Worm (Caenorhabditis elegans) whole organism, early embryonic: ENCODE data around the gene C56C10.7.

Source experiments
- B0310.2 ChIP-seq: sonication (generic microtip); optimal IDR thresholded peaks from 2 replicates; lab custom pipeline; 2016; ENCODE audit warnings: mild to moderate bottlenecking, missing genetic modification characterization, missing compliant biosample characterization
- F13C5.2 ChIP-seq: sonication (generic microtip); optimal IDR thresholded peaks from 2 replicates; lab custom pipeline; 2017; ENCODE audit warnings: mild to moderate bottlenecking, missing genetic modification characterization, inconsistent platforms, missing compliant biosample characterization
- hmbx-1 ChIP-seq: sonication (generic microtip); optimal IDR thresholded peaks from 2 replicates; lab custom pipeline; 2016; ENCODE audit warnings: mild to moderate bottlenecking, missing genetic modification characterization, missing compliant biosample characterization
- pes-1 ChIP-seq: fragments of 200-800 bp; sonication (Bioruptor generic); IDR thresholded peaks from 2 replicates; pipeline ENCODE4 v1.3.6; 2022; ENCODE audit warnings: missing genetic modification reagents, missing genetic modification characterization, missing compliant biosample characterization
- tbx-11 ChIP-seq: fragments of 200-800 bp; sonication (Bioruptor generic); IDR thresholded peaks from 2 replicates; pipeline ENCODE4 v1.3.6; 2022; ENCODE audit warnings: missing genetic modification characterization, missing compliant biosample characterization
- tbx-37 ChIP-seq: fragments of 200-800 bp; sonication (Bioruptor generic); conservative IDR thresholded peaks from 2 replicates; pipeline ENCODE4 v1.3.6; 2022; ENCODE audit warnings: missing genetic modification reagents, missing genetic modification characterization, missing compliant biosample characterization
- tra-4 ChIP-seq: sonication (generic microtip); optimal IDR thresholded peaks from 2 replicates; lab custom pipeline; 2017; ENCODE audit warnings: missing genetic modification characterization, missing compliant biosample characterization

ce11 chrII:6554677-6555076, 32.7 kb downstream of the C56C10.7 start, which contains the start of gene wrn-1:
- TF ChIP-seq pes-1 (GFP tag; lab: Robert Waterston, UW) = no peak
- no peak for TF ChIP-seq F13C5.2
- TF ChIP-seq tbx-11 (GFP tag; lab: Robert Waterston, UW) = no peak
- no peak for TF ChIP-seq B0310.2
- no peak for TF ChIP-seq tbx-37 (GFP tag; lab: Robert Waterston, UW)
- no peak for TF ChIP-seq hmbx-1 (tag; lab: Kevin White, UChicago)
- TF ChIP-seq tra-4 (tag; lab: Kevin White, UChicago) = no peak
